Worm (Caenorhabditis elegans) whole organism, L3 larva: Measurements from ENCODE around the gene F44A2.3.

Experiments used
- ceh-16 ChIP-seq: sonication (generic microtip); optimal IDR thresholded peaks from 2 replicates; lab custom pipeline; 2017; ENCODE audit warnings: missing biosample characterization, missing genetic modification characterization
- ceh-28 ChIP-seq: fragments of 150-350 bp; optimal IDR thresholded peaks from 2 replicates; lab custom pipeline; 2014; ENCODE audit warnings: missing biosample characterization, missing genetic modification reagents, missing genetic modification characterization
- nfya-1 ChIP-seq: sonication (generic microtip); optimal IDR thresholded peaks from 2 replicates; lab custom pipeline; 2017; ENCODE audit warnings: missing genetic modification characterization, mild to moderate bottlenecking, missing compliant biosample characterization, antibody characterized with exemption, moderate library complexity; ENCODE audit not compliant: insufficient read depth
- nhr-12 ChIP-seq: fragments of 150-350 bp; optimal IDR thresholded peaks from 2 replicates; lab custom pipeline; 2014; ENCODE audit warnings: missing biosample characterization, missing genetic modification characterization
- skn-1 ChIP-seq: fragments of 150-350 bp; optimal IDR thresholded peaks from 2 replicates; lab custom pipeline; 2014; ENCODE audit warnings: missing biosample characterization, missing genetic modification characterization
- unc-39 ChIP-seq: sonication (generic microtip); optimal IDR thresholded peaks from 4 replicates; lab custom pipeline; 2017; ENCODE audit warnings: missing biosample characterization, missing genetic modification characterization

- TF ChIP-seq ceh-28 (tag; lab: Kevin White, UChicago) (no peak), skn-1 (no peak), nfya-1 (no peak), ceh-16 (tag; lab: Kevin White, UChicago) (no peak), nhr-12 (tag; lab: Kevin White, UChicago) (no peak), unc-39 (tag; lab: Kevin White, UChicago) (no peak)
These were observed 37.0 kb upstream of the F44A2.3 start for ce11 chrV:9268202-9268601.
